Worm (Caenorhabditis elegans) whole organism, midembryonic: ENCODE data around the gene K06A9.1.

Source experiments
- T22C8.4 ChIP-seq: fragments of 200-800 bp; sonication (Bioruptor generic); IDR thresholded peaks from 2 replicates; pipeline ENCODE4 v1.3.6; 2022; ENCODE audit warnings: missing genetic modification characterization, missing compliant biosample characterization
- flt-1 ChIP-seq: fragments of 200-800 bp; sonication (Bioruptor generic); IDR thresholded peaks from 2 replicates; pipeline ENCODE4 v1.3.6; 2022; ENCODE audit warnings: missing genetic modification characterization, missing compliant biosample characterization
- klf-2 ChIP-seq: fragments of 200-800 bp; sonication (Bioruptor generic); conservative IDR thresholded peaks from 2 replicates; pipeline ENCODE4 v1.3.6; 2022; ENCODE audit warnings: missing genetic modification reagents, missing genetic modification characterization, missing compliant biosample characterization
- tab-1 ChIP-seq: fragments of 200-800 bp; sonication (Bioruptor generic); IDR thresholded peaks from 2 replicates; pipeline ENCODE4 v1.3.6; 2022; ENCODE audit warnings: missing genetic modification characterization, missing compliant biosample characterization
- ztf-23 ChIP-seq: fragments of 200-800 bp; sonication (Bioruptor generic); IDR thresholded peaks from 2 replicates; pipeline ENCODE4 v1.3.6; 2022; ENCODE audit warnings: missing genetic modification reagents, missing genetic modification characterization, missing compliant biosample characterization
- ztf-29 ChIP-seq: fragments of 200-800 bp; sonication (Bioruptor generic); IDR thresholded peaks from 2 replicates; pipeline ENCODE4 v1.3.6; 2022; ENCODE audit warnings: missing genetic modification reagents, missing genetic modification characterization, missing compliant biosample characterization

ce11 chrX:1523272-1523671 lies 24.0 kb upstream of the K06A9.1 start:
- TF ChIP-seq ztf-23, result no peak
- no peak for TF ChIP-seq ztf-29 (GFP tag; lab: Robert Waterston, UW)
- no peak for TF ChIP-seq flt-1
- no peak for TF ChIP-seq klf-2 (GFP tag; lab: Robert Waterston, UW)
- no peak for TF ChIP-seq T22C8.4
- TF ChIP-seq tab-1 (GFP tag; lab: Robert Waterston, UW), result no peak
